Worm (Caenorhabditis elegans) whole organism, mixed stage, embryonic: ENCODE results near the gene twk-7.
A peak's percentile ranks its signal among the peaks of the same experiment; 100 is the strongest.

ENCODE experiments used
- M03D4.4 ChIP-seq: sonication (generic microtip); optimal IDR thresholded peaks from 2 replicates; lab custom pipeline; 2017; ENCODE audit warnings: mild to moderate bottlenecking, missing genetic modification characterization, missing compliant biosample characterization
- bed-3 ChIP-seq: fragments of 200-800 bp; sonication (Bioruptor generic); optimal IDR thresholded peaks from 3 replicates; lab custom pipeline; 2018; ENCODE audit warnings: mild to moderate bottlenecking, missing genetic modification characterization, moderate library complexity, missing compliant biosample characterization
- ceh-39 ChIP-seq: fragments of 150-350 bp; optimal IDR thresholded peaks from 2 replicates; lab custom pipeline; 2014; ENCODE audit warnings: missing biosample characterization, missing genetic modification characterization
- ceh-83 ChIP-seq: fragments of 200-800 bp; sonication (Bioruptor generic); optimal IDR thresholded peaks from 2 replicates; lab custom pipeline; 2018; ENCODE audit warnings: mild to moderate bottlenecking, missing genetic modification characterization, missing compliant biosample characterization
- ces-1 ChIP-seq: fragments of 150-350 bp; optimal IDR thresholded peaks from 2 replicates; lab custom pipeline; 2014; ENCODE audit warnings: missing biosample characterization, missing genetic modification reagents, missing genetic modification characterization
- cnd-1 ChIP-seq: fragments of 200-800 bp; sonication (Bioruptor generic); optimal IDR thresholded peaks from 2 replicates; lab custom pipeline; 2018; ENCODE audit warnings: mild to moderate bottlenecking, missing genetic modification characterization, missing compliant biosample characterization
- drap-1 ChIP-seq: fragments of 200-800 bp; sonication (Bioruptor generic); optimal IDR thresholded peaks from 3 replicates; lab custom pipeline; 2018; ENCODE audit warnings: mild to moderate bottlenecking, missing genetic modification characterization, missing compliant biosample characterization
- elt-1 ChIP-seq: sonication (generic microtip); optimal IDR thresholded peaks from 2 replicates; lab custom pipeline; 2017; ENCODE audit warnings: missing genetic modification characterization, mild to moderate bottlenecking, missing compliant biosample characterization, antibody characterized with exemption, moderate library complexity, borderline replicate concordance; ENCODE audit not compliant: insufficient read depth
- elt-3 ChIP-seq: fragments of 150-350 bp; optimal IDR thresholded peaks from 2 replicates; lab custom pipeline; 2014; ENCODE audit warnings: missing biosample characterization, missing genetic modification characterization
- flh-1 ChIP-seq: fragments of 200-800 bp; sonication (Bioruptor generic); optimal IDR thresholded peaks from 2 replicates; lab custom pipeline; 2018; ENCODE audit warnings: mild to moderate bottlenecking, missing genetic modification characterization, moderate library complexity, missing compliant biosample characterization
- hlh-1 ChIP-seq: fragments of 150-350 bp; optimal IDR thresholded peaks from 2 replicates; lab custom pipeline; 2014; ENCODE audit warnings: missing biosample characterization, missing genetic modification reagents, missing genetic modification characterization
- lin-13 ChIP-seq: fragments of 150-350 bp; optimal IDR thresholded peaks from 2 replicates; lab custom pipeline; 2014; ENCODE audit warnings: missing biosample characterization, missing genetic modification characterization
- lin-32 ChIP-seq: fragments of 200-800 bp; sonication (Bioruptor generic); optimal IDR thresholded peaks from 2 replicates; lab custom pipeline; 2018; ENCODE audit warnings: mild to moderate bottlenecking, missing genetic modification characterization, missing compliant biosample characterization
- lsy-2 ChIP-seq: fragments of 150-350 bp; optimal IDR thresholded peaks from 2 replicates; lab custom pipeline; 2014; ENCODE audit warnings: missing biosample characterization, missing genetic modification characterization
- mab-5 ChIP-seq: fragments of 150-350 bp; optimal IDR thresholded peaks from 2 replicates; lab custom pipeline; 2014; ENCODE audit warnings: missing biosample characterization, missing genetic modification characterization
- mep-1 ChIP-seq: fragments of 150-350 bp; optimal IDR thresholded peaks from 2 replicates; lab custom pipeline; 2017; ENCODE audit warnings: missing biosample characterization, missing genetic modification reagents, missing genetic modification characterization, inconsistent platforms
- nhr-12 ChIP-seq: fragments of 150-350 bp; optimal IDR thresholded peaks from 2 replicates; lab custom pipeline; 2014; ENCODE audit warnings: missing biosample characterization, missing genetic modification characterization
- nhr-2 ChIP-seq: fragments of 150-350 bp; optimal IDR thresholded peaks from 2 replicates; lab custom pipeline; 2014; ENCODE audit warnings: missing biosample characterization, missing genetic modification characterization
- nhr-28 ChIP-seq: fragments of 150-350 bp; optimal IDR thresholded peaks from 2 replicates; lab custom pipeline; 2014; ENCODE audit warnings: missing biosample characterization, missing genetic modification characterization
- nhr-76 ChIP-seq: sonication (generic microtip); optimal IDR thresholded peaks from 2 replicates; lab custom pipeline; 2017; ENCODE audit warnings: missing biosample characterization, missing genetic modification characterization
- pha-4 ChIP-seq: fragments of 150-350 bp; optimal IDR thresholded peaks from 2 replicates; lab custom pipeline; 2018; ENCODE audit warnings: missing biosample characterization, missing genetic modification reagents, missing genetic modification characterization
- sem-2 ChIP-seq: fragments of 200-800 bp; sonication (Bioruptor generic); optimal IDR thresholded peaks from 2 replicates; lab custom pipeline; 2018; ENCODE audit warnings: mild to moderate bottlenecking, missing genetic modification characterization, missing compliant biosample characterization
- snpc-4 ChIP-seq: fragments of 150-350 bp; optimal IDR thresholded peaks from 2 replicates; lab custom pipeline; 2014; ENCODE audit warnings: missing biosample characterization, missing genetic modification characterization
- sptf-1 ChIP-seq: sonication (generic microtip); optimal IDR thresholded peaks from 2 replicates; lab custom pipeline; 2017; ENCODE audit warnings: mild to moderate bottlenecking, missing genetic modification characterization, moderate library complexity, missing compliant biosample characterization
- tbx-8 ChIP-seq: fragments of 200-800 bp; sonication (Bioruptor generic); optimal IDR thresholded peaks from 2 replicates; lab custom pipeline; 2018; ENCODE audit warnings: mild to moderate bottlenecking, missing genetic modification characterization, moderate library complexity, missing compliant biosample characterization
- unc-120 ChIP-seq: sonication (generic microtip); optimal IDR thresholded peaks from 2 replicates; lab custom pipeline; 2017; ENCODE audit warnings: missing genetic modification characterization, missing compliant biosample characterization; ENCODE audit not compliant: poor library complexity, severe bottlenecking
- unc-62 ChIP-seq: fragments of 150-350 bp; optimal IDR thresholded peaks from 2 replicates; lab custom pipeline; 2014; ENCODE audit warnings: missing biosample characterization, missing genetic modification reagents, missing genetic modification characterization
- zip-8 ChIP-seq: fragments of 150-350 bp; optimal IDR thresholded peaks from 2 replicates; lab custom pipeline; 2014; ENCODE audit warnings: missing biosample characterization, missing genetic modification characterization
- ztf-11 ChIP-seq: fragments of 150-350 bp; optimal IDR thresholded peaks from 2 replicates; lab custom pipeline; 2014; ENCODE audit warnings: missing biosample characterization, missing genetic modification characterization

Gene twk-7

ce11 chrIII:8625125-8625524 lies 18.4 kb downstream of the twk-7 start:
- no peak for TF ChIP-seq lin-32
- TF ChIP-seq ces-1 (GFP tag; lab: Kevin White, UChicago), result no peak
- TF ChIP-seq ceh-39 (tag; lab: Kevin White, UChicago), result no peak
- TF ChIP-seq, all 35 proteins: peak for 0

- TF ChIP-seq snpc-4 (tag; lab: Kevin White, UChicago) (no peak), nhr-2 (tag; lab: Kevin White, UChicago) (peak; percentile 76), ceh-39 (tag; lab: Kevin White, UChicago) (no peak)
Observed at ce11 chrIII:8622435-8622834, 21.1 kb downstream of the twk-7 start, which contains the start of gene ceh-16. ceh-16 (plus strand) TSS chrIII:8622735.

- TF ChIP-seq nhr-2 (tag; lab: Kevin White, UChicago) (peak; percentile 36), zip-8 (tag; lab: Kevin White, UChicago) (peak; percentile 92), drap-1 (GFP tag; lab: Kevin White, UChicago) (no peak)
- TF ChIP-seq, all 35 proteins: peak for 2
Observed at ce11 chrIII:8621982-8622381, 21.6 kb downstream of the twk-7 start.

ce11 chrIII:8621002-8621401 lies 22.5 kb downstream of the twk-7 start:
- TF ChIP-seq lsy-2 (peak; percentile 13), bed-3 (no peak), elt-1 (peak; percentile 37)

ce11 chrIII:8620259-8620658 lies 23.3 kb downstream of the twk-7 start:
- peak; percentile 19 for TF ChIP-seq elt-1
- peak; percentile 49 for TF ChIP-seq unc-62
- no peak for TF ChIP-seq snpc-4 (tag; lab: Kevin White, UChicago)
- TF ChIP-seq nhr-2 (tag; lab: Kevin White, UChicago), result peak; percentile 91
- TF ChIP-seq, all 35 proteins: peak for 3

ce11 chrIII:8618412-8618960 lies 25.1 kb downstream of the twk-7 start, which contains the start of gene C13G5.2:
C13G5.2 (minus strand) TSS chrIII:8618462.
- no peak for TF ChIP-seq ceh-83
- TF ChIP-seq cnd-1 (tag; lab: Kevin White, UChicago), result no peak
- TF ChIP-seq lsy-2, result no peak
- TF ChIP-seq drap-1 (GFP tag; lab: Kevin White, UChicago), result no peak
- TF ChIP-seq elt-1, result no peak
- TF ChIP-seq bed-3, result no peak
- no peak for TF ChIP-seq mab-5 (tag; lab: Kevin White, UChicago)
- TF ChIP-seq nhr-2 (tag; lab: Kevin White, UChicago), result no peak
- no peak for TF ChIP-seq elt-3 (tag; lab: Kevin White, UChicago)
- no peak for TF ChIP-seq tbx-8 (GFP tag; lab: Kevin White, UChicago)
- TF ChIP-seq sem-2 (GFP tag; lab: Kevin White, UChicago), result no peak
- no peak for TF ChIP-seq flh-1
- TF ChIP-seq zip-8 (tag; lab: Kevin White, UChicago), result no peak
- no peak for TF ChIP-seq unc-62
- no peak for TF ChIP-seq ztf-11 (tag; lab: Kevin White, UChicago)
- TF ChIP-seq unc-120 (tag; lab: Kevin White, UChicago), result no peak
- TF ChIP-seq lin-13 (tag; lab: Kevin White, UChicago), result no peak
- TF ChIP-seq hlh-1 (tag; lab: Kevin White, UChicago), result no peak

- TF ChIP-seq bed-3 (no peak), nhr-28 (no peak), mab-5 (tag; lab: Kevin White, UChicago) (no peak), ces-1 (GFP tag; lab: Kevin White, UChicago) (no peak), pha-4 (tag; lab: Kevin White, UChicago) (no peak), M03D4.4 (tag; lab: Kevin White, UChicago) (no peak), zip-8 (tag; lab: Kevin White, UChicago) (no peak), nhr-76 (tag; lab: Kevin White, UChicago) (no peak), mep-1 (tag; lab: Kevin White, UChicago) (no peak), nhr-12 (tag; lab: Kevin White, UChicago) (no peak), sem-2 (GFP tag; lab: Kevin White, UChicago) (no peak), cnd-1 (tag; lab: Kevin White, UChicago) (no peak), sptf-1 (no peak)
Observed at ce11 chrIII:8616587-8616986, 27.0 kb downstream of the twk-7 start, which contains the start of gene C06E1.11. C06E1.11 (minus strand) TSS chrIII:8616687.
